Worm (Caenorhabditis elegans) whole organism, L1 larva: ENCODE measurements around the gene B0001.3.

ENCODE experiments used
- blmp-1 ChIP-seq: fragments of 150-350 bp; optimal IDR thresholded peaks from 2 replicates; lab custom pipeline; 2014; ENCODE audit warnings: missing biosample characterization, missing genetic modification characterization
- ceh-63 ChIP-seq: fragments of 200-800 bp; sonication (Bioruptor generic); optimal IDR thresholded peaks from 2 replicates; lab custom pipeline; 2018; ENCODE audit warnings: mild to moderate bottlenecking, missing genetic modification characterization, missing compliant biosample characterization
- ceh-82 ChIP-seq, 3 experiments: fragments of 150-350 bp in 1 of 3; sonication (generic microtip) in 2 of 3; optimal IDR thresholded peaks; 2 replicates each; lab custom pipeline; 2014 to 2017; ENCODE audit warnings: missing biosample characterization in 3 of 3, missing genetic modification characterization in 3 of 3
- ceh-90 ChIP-seq: sonication (generic microtip); optimal IDR thresholded peaks from 2 replicates; lab custom pipeline; 2016; ENCODE audit warnings: missing genetic modification characterization, missing compliant biosample characterization
- elt-3 ChIP-seq, 6 experiments: fragments of 150-350 bp in 1 of 6; sonication (generic microtip); optimal IDR thresholded peaks; 2 replicates each; lab custom pipeline; 2017 to 2018; ENCODE audit warnings: missing biosample characterization in 6 of 6, missing genetic modification characterization in 6 of 6, inconsistent platforms in 1 of 6
- fos-1 ChIP-seq: fragments of 150-350 bp; optimal IDR thresholded peaks from 2 replicates; lab custom pipeline; 2014; ENCODE audit warnings: missing biosample characterization, missing genetic modification characterization
- mep-1 ChIP-seq: fragments of 150-350 bp; optimal IDR thresholded peaks from 2 replicates; lab custom pipeline; 2014; ENCODE audit warnings: missing biosample characterization, missing genetic modification characterization
- nhr-12 ChIP-seq: sonication (generic microtip); optimal IDR thresholded peaks from 2 replicates; lab custom pipeline; 2017; ENCODE audit warnings: missing biosample characterization, missing genetic modification characterization
- nhr-77 ChIP-seq: fragments of 150-350 bp; optimal IDR thresholded peaks from 2 replicates; lab custom pipeline; 2014; ENCODE audit warnings: missing biosample characterization, missing genetic modification characterization
- sptf-1 ChIP-seq: fragments of 150-350 bp; optimal IDR thresholded peaks from 2 replicates; lab custom pipeline; 2014; ENCODE audit warnings: missing biosample characterization, missing genetic modification characterization
- vab-15 ChIP-seq: sonication (generic microtip); optimal IDR thresholded peaks from 2 replicates; lab custom pipeline; 2017; ENCODE audit warnings: missing genotype, mild to moderate bottlenecking, missing genetic modification characterization, missing compliant biosample characterization

ce11 chrIV:12167944-12168343 is 22.4 kb upstream of the B0001.3 start, which contains the start of gene F20B10.3:
- TF ChIP-seq vab-15 (tag; lab: Kevin White, UChicago) (no peak), nhr-12 (tag; lab: Kevin White, UChicago) (no peak), ceh-63 (GFP tag; lab: Kevin White, UChicago) (no peak), ceh-90 (tag; lab: Kevin White, UChicago) (no peak), nhr-77 (tag; lab: Kevin White, UChicago) (no peak), mep-1 (tag; lab: Kevin White, UChicago) (no peak), ceh-82 (tag; optimal IDR thresholded peaks at IDR 0.05; lab: Kevin White, UChicago) (no peak), blmp-1 (no peak), fos-1 (tag; lab: Kevin White, UChicago) (no peak), elt-3 (tag; optimal IDR thresholded peaks at IDR 0.05; lab: Kevin White, UChicago) (no peak), sptf-1 (tag; lab: Kevin White, UChicago) (no peak)
